Fruit fly (Drosophila melanogaster) whole organism, embryonic: ENCODE results near the gene Sf3a2.

Experiments used
- Aef1 ChIP-seq: fragments of 200-800 bp; sonication (Bioruptor generic); IDR thresholded peaks from 3 replicates; pipeline ENCODE4 v1.3.6; 2022; ENCODE audit warnings: missing biosample characterization, missing genetic modification characterization
- Bteb2 ChIP-seq: fragments of 200-800 bp; sonication (Bioruptor generic); optimal IDR thresholded peaks from 2 replicates; lab custom pipeline; 2016; ENCODE audit warnings: missing biosample characterization, missing genetic modification characterization
- C15 ChIP-seq: fragments of 200-800 bp; sonication (Bioruptor generic); IDR thresholded peaks from 3 replicates; pipeline ENCODE4 v1.3.6; 2022; ENCODE audit warnings: missing biosample characterization, missing genetic modification characterization
- CG10267 ChIP-seq: fragments of 200-800 bp; sonication (Bioruptor generic); optimal IDR thresholded peaks from 2 replicates; lab custom pipeline; 2018; ENCODE audit warnings: missing biosample characterization, mild to moderate bottlenecking, missing genetic modification characterization, moderate library complexity
- CG10565 ChIP-seq: fragments of 200-800 bp; sonication (Bioruptor generic); optimal IDR thresholded peaks from 3 replicates; lab custom pipeline; 2016; ENCODE audit warnings: missing biosample characterization, mild to moderate bottlenecking, missing genetic modification characterization
- CG11247 ChIP-seq: fragments of 200-800 bp; sonication (Bioruptor generic); IDR thresholded peaks from 2 replicates; pipeline ENCODE4 v1.3.6; 2022; ENCODE audit warnings: missing biosample characterization, missing genetic modification characterization
- CG12391 ChIP-seq: fragments of 200-800 bp; sonication (Bioruptor generic); optimal IDR thresholded peaks from 3 replicates; lab custom pipeline; 2018; ENCODE audit warnings: missing biosample characterization, mild to moderate bottlenecking, missing genetic modification characterization, moderate library complexity
- CG17612 ChIP-seq: fragments of 200-800 bp; sonication (Bioruptor generic); IDR thresholded peaks from 2 replicates; pipeline ENCODE4 v1.3.6; 2022; ENCODE audit warnings: missing biosample characterization, missing genetic modification characterization
- CG2202 ChIP-seq: fragments of 200-800 bp; sonication (Bioruptor generic); optimal IDR thresholded peaks from 2 replicates; lab custom pipeline; 2018; ENCODE audit warnings: missing biosample characterization, mild to moderate bottlenecking, missing genetic modification characterization
- CG2678 ChIP-seq: fragments of 200-800 bp; sonication (Bioruptor generic); optimal IDR thresholded peaks from 3 replicates; lab custom pipeline; 2019; ENCODE audit warnings: missing biosample characterization, mild to moderate bottlenecking, missing genetic modification characterization, moderate library complexity
- CG2712 ChIP-seq: fragments of 200-800 bp; optimal IDR thresholded peaks from 3 replicates; lab custom pipeline; 2019; ENCODE audit warnings: missing biosample characterization, mild to moderate bottlenecking, missing genetic modification characterization, moderate library complexity
- CG31441 ChIP-seq: fragments of 200-800 bp; sonication (Bioruptor generic); IDR thresholded peaks from 2 replicates; pipeline ENCODE4 v1.3.6; 2022; ENCODE audit warnings: missing biosample characterization, missing genetic modification characterization
- CG3163 ChIP-seq: fragments of 200-800 bp; sonication (Bioruptor generic); optimal IDR thresholded peaks from 3 replicates; lab custom pipeline; 2016; ENCODE audit warnings: missing biosample characterization, missing genetic modification characterization
- CG32767 ChIP-seq: fragments of 200-800 bp; sonication (Bioruptor generic); IDR thresholded peaks from 2 replicates; pipeline ENCODE4 v1.3.6; 2022; ENCODE audit warnings: missing biosample characterization, missing genetic modification characterization
- CG3407 ChIP-seq: fragments of 200-800 bp; sonication (Bioruptor generic); optimal IDR thresholded peaks from 2 replicates; lab custom pipeline; 2018; ENCODE audit warnings: missing biosample characterization, mild to moderate bottlenecking, missing genetic modification characterization
- CG5180 ChIP-seq: fragments of 200-800 bp; sonication (Bioruptor generic); optimal IDR thresholded peaks from 3 replicates; lab custom pipeline; 2017; ENCODE audit warnings: missing biosample characterization, missing genetic modification characterization, mild to moderate bottlenecking, moderate library complexity, missing genetic modification reagents
- CG7271 ChIP-seq: fragments of 200-800 bp; sonication (Bioruptor generic); optimal IDR thresholded peaks from 2 replicates; lab custom pipeline; 2018; ENCODE audit warnings: missing biosample characterization, mild to moderate bottlenecking, missing genetic modification characterization, moderate library complexity
- CoRest ChIP-seq: fragments of 200-800 bp; sonication (Bioruptor generic); optimal IDR thresholded peaks from 3 replicates; lab custom pipeline; 2018; ENCODE audit warnings: missing biosample characterization, mild to moderate bottlenecking, missing genetic modification characterization, moderate library complexity
- D19A ChIP-seq: fragments of 200-800 bp; optimal IDR thresholded peaks from 3 replicates; lab custom pipeline; 2019; ENCODE audit warnings: missing biosample characterization, mild to moderate bottlenecking, missing genetic modification characterization, moderate library complexity
- Dek ChIP-seq: fragments of 200-800 bp; sonication (Bioruptor generic); optimal IDR thresholded peaks from 3 replicates; lab custom pipeline; 2019; ENCODE audit warnings: missing biosample characterization, mild to moderate bottlenecking, missing genetic modification characterization, moderate library complexity
- Fer3 ChIP-seq: fragments of 200-800 bp; sonication (Bioruptor generic); optimal IDR thresholded peaks from 2 replicates; lab custom pipeline; 2018; ENCODE audit warnings: missing biosample characterization, mild to moderate bottlenecking, missing genetic modification characterization, moderate library complexity
- Hmr ChIP-seq: fragments of 200-800 bp; sonication (Bioruptor generic); optimal IDR thresholded peaks from 3 replicates; lab custom pipeline; 2017; ENCODE audit warnings: mild to moderate bottlenecking, missing biosample characterization, missing genetic modification reagents, missing genetic modification characterization
- Hsf ChIP-seq: fragments of 200-800 bp; sonication (Bioruptor generic); optimal IDR thresholded peaks from 3 replicates; lab custom pipeline; 2016; ENCODE audit warnings: missing biosample characterization, missing genetic modification characterization
- Lim3 ChIP-seq: fragments of 200-800 bp; sonication (Bioruptor generic); IDR thresholded peaks from 2 replicates; pipeline ENCODE4 v1.3.6; 2022; ENCODE audit warnings: missing biosample characterization, missing genetic modification characterization
- Med ChIP-seq: fragments of 200-800 bp; sonication (Bioruptor generic); peaks from one replicate; lab custom pipeline; 2016; ENCODE audit warnings: missing biosample characterization, missing genetic modification characterization, mild to moderate bottlenecking, inconsistent platforms, moderate library complexity
- Mes4 ChIP-seq: fragments of 200-800 bp; sonication (Bioruptor generic); optimal IDR thresholded peaks from 2 replicates; lab custom pipeline; 2016; ENCODE audit warnings: missing biosample characterization, missing genetic modification characterization
- Mrtf ChIP-seq: fragments of 200-800 bp; sonication (Bioruptor generic); IDR thresholded peaks from 3 replicates; pipeline ENCODE4 v1.3.6; 2022; ENCODE audit warnings: missing biosample characterization, missing genetic modification characterization
- YL-1 ChIP-seq: fragments of 200-800 bp; sonication (Bioruptor generic); optimal IDR thresholded peaks from 3 replicates; lab custom pipeline; 2017; ENCODE audit warnings: missing biosample characterization, mild to moderate bottlenecking, missing genetic modification characterization
- ac ChIP-seq: fragments of 200-800 bp; sonication (Bioruptor generic); optimal IDR thresholded peaks from 3 replicates; lab custom pipeline; 2017; ENCODE audit warnings: missing biosample characterization, mild to moderate bottlenecking, missing genetic modification characterization
- amos ChIP-seq: fragments of 200-800 bp; sonication (Bioruptor generic); IDR thresholded peaks from 2 replicates; pipeline ENCODE4 v1.3.6; 2022; ENCODE audit warnings: missing biosample characterization, missing genetic modification characterization; ENCODE audit not compliant: partially characterized antibody
- cad ChIP-seq: fragments of >200 bp; optimal IDR thresholded peaks from 2 replicates; lab custom pipeline; 2017; ENCODE audit warnings: missing biosample characterization, missing genetic modification characterization
- ci ChIP-seq: fragments of 200-800 bp; sonication (Bioruptor generic); IDR thresholded peaks from 3 replicates; pipeline ENCODE4 v1.3.6; 2022; ENCODE audit warnings: missing biosample characterization, missing genetic modification characterization
- dysf ChIP-seq: fragments of 200-800 bp; sonication (Bioruptor generic); IDR thresholded peaks from 3 replicates; pipeline ENCODE4 v1.3.6; 2022; ENCODE audit warnings: missing biosample characterization, missing genetic modification characterization
- ems ChIP-seq: fragments of 200-800 bp; sonication (Bioruptor generic); optimal IDR thresholded peaks from 3 replicates; lab custom pipeline; 2016; ENCODE audit warnings: missing biosample characterization, missing genetic modification characterization
- ftz-f1 ChIP-seq: fragments of 200-800 bp; sonication (Bioruptor generic); optimal IDR thresholded peaks from 2 replicates; lab custom pipeline; 2016; ENCODE audit warnings: missing biosample characterization, missing genetic modification characterization
- gro ChIP-seq: fragments of 200-800 bp; sonication (Bioruptor generic); optimal IDR thresholded peaks from 2 replicates; lab custom pipeline; 2016; ENCODE audit warnings: missing biosample characterization, missing genetic modification characterization
- knrl ChIP-seq: fragments of 200-800 bp; sonication (Bioruptor generic); IDR thresholded peaks from 3 replicates; pipeline ENCODE4 v1.3.6; 2022; ENCODE audit warnings: missing biosample characterization, missing genetic modification characterization; ENCODE audit not compliant: partially characterized antibody
- lov ChIP-seq, 2 experiments: fragments of 200-800 bp in 1 of 2; fragments of >200 bp in 1 of 2; sonication (Bioruptor generic) in 1 of 2; IDR thresholded peaks in 1 of 2; optimal IDR thresholded peaks in 1 of 2; 2 replicates in 1 of 2; 3 replicates in 1 of 2; pipeline versions ENCODE4 v1.3.6 to Lab custom; 2017 to 2022; ENCODE audit warnings: missing biosample characterization in 1 of 2, missing genetic modification characterization in 1 of 2
- luna ChIP-seq: fragments of 200-800 bp; sonication (Bioruptor generic); optimal IDR thresholded peaks from 2 replicates; lab custom pipeline; 2016; ENCODE audit warnings: missing biosample characterization, missing genetic modification characterization
- org-1 ChIP-seq: fragments of 200-800 bp; sonication (Bioruptor generic); optimal IDR thresholded peaks from 2 replicates; lab custom pipeline; 2017; ENCODE audit warnings: missing biosample characterization, missing genetic modification characterization
- p53 ChIP-seq: fragments of 200-800 bp; sonication (Bioruptor generic); optimal IDR thresholded peaks from 2 replicates; lab custom pipeline; 2016; ENCODE audit warnings: missing biosample characterization, missing genetic modification characterization
- phol ChIP-seq: fragments of 200-800 bp; sonication (Bioruptor generic); optimal IDR thresholded peaks from 3 replicates; lab custom pipeline; 2018; ENCODE audit warnings: missing biosample characterization, mild to moderate bottlenecking, missing genetic modification characterization, moderate library complexity
- rib ChIP-seq: fragments of 200-800 bp; sonication (Bioruptor generic); IDR thresholded peaks from 2 replicates; pipeline ENCODE4 v1.3.6; 2022; ENCODE audit warnings: missing biosample characterization, missing genetic modification characterization
- row ChIP-seq: fragments of 200-800 bp; sonication (Bioruptor generic); IDR thresholded peaks from 3 replicates; pipeline ENCODE4 v1.3.6; 2022; ENCODE audit warnings: missing biosample characterization, missing genetic modification characterization
- sisA ChIP-seq: fragments of 200-800 bp; sonication (Bioruptor generic); IDR thresholded peaks from 2 replicates; pipeline ENCODE4 v1.3.6; 2022; ENCODE audit warnings: missing biosample characterization, missing genetic modification characterization
- slou ChIP-seq: fragments of 200-800 bp; sonication (Bioruptor generic); optimal IDR thresholded peaks from 3 replicates; lab custom pipeline; 2016; ENCODE audit warnings: missing biosample characterization, missing genetic modification characterization
- tll ChIP-seq, 2 experiments: fragments of 200-800 bp in 1 of 2; fragments of >200 bp in 1 of 2; sonication (Bioruptor generic) in 1 of 2; optimal IDR thresholded peaks; 2 replicates each; lab custom pipeline; 2017 to 2019; ENCODE audit warnings: missing biosample characterization in 2 of 2, missing genetic modification characterization in 2 of 2, mild to moderate bottlenecking in 1 of 2, moderate library complexity in 1 of 2
- ttk ChIP-seq: fragments of 200-800 bp; sonication (Bioruptor generic); IDR thresholded peaks from 2 replicates; pipeline ENCODE4 v2.1.2; 2022; ENCODE audit warnings: missing biosample characterization, missing genetic modification characterization
- z ChIP-seq: fragments of 200-800 bp; sonication (Bioruptor generic); IDR thresholded peaks from 3 replicates; pipeline ENCODE4 v1.3.6; 2022; ENCODE audit warnings: missing biosample characterization, missing genetic modification characterization

The Sf3a2 gene

DNA sequence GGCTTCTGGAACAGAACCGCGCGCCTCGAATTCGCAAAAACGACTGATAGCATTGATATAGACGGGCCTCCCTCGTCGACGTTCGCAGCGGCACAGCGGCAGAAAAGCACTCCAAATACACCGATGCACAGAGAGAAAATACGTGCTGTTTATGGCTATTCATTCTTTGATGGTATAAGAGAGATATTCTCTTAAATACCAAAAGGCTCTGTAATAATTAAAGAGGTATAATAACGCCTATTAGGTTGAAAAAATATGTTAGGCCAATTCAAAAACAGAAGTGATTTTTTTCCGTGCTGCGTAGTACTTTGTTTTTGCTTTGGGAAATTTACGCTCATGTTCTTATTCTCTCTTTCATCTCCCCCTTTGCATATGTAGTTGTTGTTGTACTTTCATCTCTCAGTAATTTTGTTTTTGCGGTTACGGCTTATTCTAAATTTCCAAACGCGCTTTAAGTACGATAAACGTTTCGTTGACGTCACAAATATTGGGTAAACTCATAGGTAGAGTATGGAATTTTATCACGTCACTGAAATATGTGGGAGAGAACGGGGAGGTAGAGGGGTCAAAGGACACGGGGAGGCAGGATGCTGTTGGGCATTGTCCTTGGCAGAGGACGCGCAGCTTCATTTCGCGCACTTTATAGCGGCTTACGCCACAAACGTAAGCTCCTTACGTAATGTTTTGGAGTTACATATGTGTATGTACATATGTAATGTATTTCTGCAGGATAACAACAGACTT is 29.4 kb upstream of the Sf3a2 start, which contains the start of gene nebu (continued):
- TF ChIP-seq CG2202 (tag; lab: Kevin White, UChicago) (peak; percentile 66), Med (GFP tag; lab: Kevin White, UChicago) (peak; percentile 99), slou (peak; percentile 86), CG2678 (peak; percentile 97), phol (tag; lab: Kevin White, UChicago) (peak; percentile 86), Dek (tag; lab: Kevin White, UChicago) (peak; percentile 97), ttk (peak; percentile 95), ci (GFP tag; lab: Robert Waterston, UW) (no peak; the same call in none of the 3 replicates), CoRest (tag; lab: Kevin White, UChicago) (peak; percentile 94), lov (optimal IDR thresholded peaks at IDR 0.05; lab: Kevin White, UChicago) (no peak), lov (GFP tag; IDR thresholded peaks at IDR 0.05; lab: Robert Waterston, UW) (peak; percentile 88), Bteb2 (GFP tag; lab: Kevin White, UChicago) (peak; percentile 98), CG11247 (GFP tag; lab: Robert Waterston, UW) (peak; percentile 96), CG7271 (peak; percentile 9), CG10565 (peak; percentile 83), YL-1 (GFP tag; lab: Kevin White, UChicago) (peak; percentile 55), Mes4 (GFP tag; lab: Kevin White, UChicago) (peak; percentile 83), tll (GFP tag; optimal IDR thresholded peaks at IDR 0.05; lab: Kevin White, UChicago) (no peak), CG32767 (GFP tag; lab: Robert Waterston, UW) (peak; percentile 93), CG3407 (peak; percentile 78), CG12391 (peak; percentile 96), row (GFP tag; lab: Robert Waterston, UW) (peak; percentile 98), cad (GFP tag; lab: Kevin White, UChicago) (no peak), dysf (GFP tag; lab: Robert Waterston, UW) (peak; percentile 98), Hmr (peak; percentile 99), CG17612 (GFP tag; lab: Robert Waterston, UW) (peak; percentile 95), CG31441 (GFP tag; lab: Robert Waterston, UW) (peak; percentile 94), D19A (tag; lab: Kevin White, UChicago) (peak; percentile 88), p53 (GFP tag; lab: Kevin White, UChicago) (peak; percentile 90), gro (GFP tag; lab: Kevin White, UChicago) (peak; percentile 99), ftz-f1 (GFP tag; lab: Kevin White, UChicago) (peak; percentile 72), C15 (GFP tag; lab: Robert Waterston, UW) (peak; percentile 92), z (peak; percentile 64; the same call in 2 of the 3 replicates), sisA (GFP tag; lab: Robert Waterston, UW) (peak; percentile 96), Aef1 (GFP tag; lab: Robert Waterston, UW) (peak; percentile 97), CG10267 (tag; lab: Kevin White, UChicago) (peak; percentile 85), rib (GFP tag; lab: Robert Waterston, UW) (peak; percentile 98), ems (peak; percentile 95), luna (GFP tag; lab: Kevin White, UChicago) (peak; percentile 98), Hsf (GFP tag; lab: Kevin White, UChicago) (peak; percentile 97), ac (GFP tag; lab: Kevin White, UChicago) (peak; percentile 62), knrl (GFP tag; lab: Robert Waterston, UW) (no peak), Mrtf (GFP tag; lab: Robert Waterston, UW) (peak; percentile 96), CG5180 (GFP tag; lab: Kevin White, UChicago) (peak; percentile 84), amos (no peak), org-1 (GFP tag; lab: Kevin White, UChicago) (peak; percentile 96), CG3163 (peak; percentile 91), Lim3 (peak; percentile 80; the same call in 1 of the 2 replicates), CG2712 (tag; lab: Kevin White, UChicago) (peak; percentile 92), Fer3 (tag; lab: Kevin White, UChicago) (peak; percentile 97)
